Worm (Caenorhabditis elegans) whole organism, L2 larva: Measurements from ENCODE around the gene tba-8.
A peak's percentile ranks its signal among the peaks of the same experiment; 100 is the strongest.

Experiments
- C34F6.9 ChIP-seq: fragments of 150-350 bp; optimal IDR thresholded peaks from 2 replicates; lab custom pipeline; 2014; ENCODE audit warnings: missing biosample characterization, missing genetic modification characterization
- F13H6.1 ChIP-seq: sonication (generic microtip); optimal IDR thresholded peaks from 2 replicates; lab custom pipeline; 2016; ENCODE audit warnings: missing genetic modification characterization, missing compliant biosample characterization
- R02D3.7 ChIP-seq: fragments of 150-350 bp; optimal IDR thresholded peaks from 2 replicates; lab custom pipeline; 2014; ENCODE audit warnings: missing biosample characterization, missing genetic modification characterization
- Y55F3AM.14 ChIP-seq: fragments of 200-800 bp; sonication (Bioruptor generic); optimal IDR thresholded peaks from 2 replicates; lab custom pipeline; 2018; ENCODE audit warnings: mild to moderate bottlenecking, missing genetic modification characterization, missing compliant biosample characterization
- ZK546.5 ChIP-seq: sonication (generic microtip); optimal IDR thresholded peaks from 2 replicates; lab custom pipeline; 2017; ENCODE audit warnings: missing biosample characterization, missing genetic modification characterization
- alr-1 ChIP-seq: fragments of 150-350 bp; optimal IDR thresholded peaks from 2 replicates; lab custom pipeline; 2014; ENCODE audit warnings: missing biosample characterization, missing genetic modification characterization
- aly-2 ChIP-seq: fragments of 150-350 bp; optimal IDR thresholded peaks from 2 replicates; lab custom pipeline; 2014; ENCODE audit warnings: missing biosample characterization, missing genetic modification characterization
- ama-1 ChIP-seq: fragments of 150-350 bp; optimal IDR thresholded peaks from 2 replicates; lab custom pipeline; 2018; ENCODE audit warnings: inconsistent platforms
- blmp-1 ChIP-seq: sonication (generic microtip); optimal IDR thresholded peaks from 2 replicates; lab custom pipeline; 2017; ENCODE audit warnings: missing genetic modification characterization, mild to moderate bottlenecking, missing compliant biosample characterization, antibody characterized with exemption, moderate library complexity; ENCODE audit not compliant: insufficient read depth
- ceh-16 ChIP-seq: fragments of 150-350 bp; optimal IDR thresholded peaks from 2 replicates; lab custom pipeline; 2014; ENCODE audit warnings: missing biosample characterization, missing genetic modification characterization
- ceh-82 ChIP-seq: fragments of 150-350 bp; optimal IDR thresholded peaks from 2 replicates; lab custom pipeline; 2014; ENCODE audit warnings: missing biosample characterization, missing genetic modification characterization
- crh-2 ChIP-seq: sonication (generic microtip); optimal IDR thresholded peaks from 2 replicates; lab custom pipeline; 2017; ENCODE audit warnings: missing biosample characterization, missing genetic modification characterization
- dmd-4 ChIP-seq: sonication (generic microtip); optimal IDR thresholded peaks from 2 replicates; lab custom pipeline; 2017; ENCODE audit warnings: missing biosample characterization, missing genetic modification characterization
- egl-27 ChIP-seq: sonication (generic microtip); optimal IDR thresholded peaks from 3 replicates; lab custom pipeline; 2017; ENCODE audit warnings: missing biosample characterization, missing genetic modification reagents, missing genetic modification characterization
- elt-1 ChIP-seq: fragments of 150-350 bp; optimal IDR thresholded peaks from 2 replicates; lab custom pipeline; 2014; ENCODE audit warnings: missing biosample characterization, missing genetic modification characterization
- elt-3 ChIP-seq: sonication (generic microtip); optimal IDR thresholded peaks from 2 replicates; lab custom pipeline; 2017; ENCODE audit warnings: missing biosample characterization, missing genetic modification characterization
- fos-1 ChIP-seq: fragments of 150-350 bp; optimal IDR thresholded peaks from 2 replicates; lab custom pipeline; 2014; ENCODE audit warnings: missing biosample characterization, missing genetic modification characterization
- gmeb-1 ChIP-seq: fragments of 150-350 bp; optimal IDR thresholded peaks from 2 replicates; lab custom pipeline; 2014; ENCODE audit warnings: missing biosample characterization, missing genetic modification characterization
- lin-11 ChIP-seq: fragments of 150-350 bp; sonication (generic microtip); optimal IDR thresholded peaks from 2 replicates; lab custom pipeline; 2014; ENCODE audit warnings: missing biosample characterization, missing genetic modification characterization, inconsistent platforms, mixed read lengths
- lin-13 ChIP-seq: fragments of 150-350 bp; optimal IDR thresholded peaks from 2 replicates; lab custom pipeline; 2014; ENCODE audit warnings: missing biosample characterization, missing genetic modification reagents, missing genetic modification characterization
- lin-39 ChIP-seq: fragments of 150-350 bp; optimal IDR thresholded peaks from 2 replicates; lab custom pipeline; 2014; ENCODE audit warnings: missing biosample characterization, missing genetic modification reagents, missing genetic modification characterization
- lsy-2 ChIP-seq, 2 experiments: fragments of 150-350 bp in 1 of 2; sonication (generic microtip) in 1 of 2; optimal IDR thresholded peaks; 2 replicates each; lab custom pipeline; 2014 to 2017; ENCODE audit warnings: missing biosample characterization in 2 of 2, missing genetic modification characterization in 2 of 2
- mab-5 ChIP-seq: fragments of 150-350 bp; optimal IDR thresholded peaks from 2 replicates; lab custom pipeline; 2014; ENCODE audit warnings: missing biosample characterization, missing genetic modification characterization
- mbf-1 ChIP-seq: sonication (generic microtip); optimal IDR thresholded peaks from 2 replicates; lab custom pipeline; 2017; ENCODE audit warnings: missing biosample characterization, missing genetic modification characterization
- mdl-1 ChIP-seq, 2 experiments: fragments of 150-350 bp in 1 of 2; sonication (generic microtip) in 1 of 2; optimal IDR thresholded peaks; 2 replicates each; lab custom pipeline; 2017; ENCODE audit warnings: missing biosample characterization in 2 of 2, missing genetic modification characterization in 2 of 2
- nhr-10 ChIP-seq: sonication (generic microtip); optimal IDR thresholded peaks from 2 replicates; lab custom pipeline; 2017; ENCODE audit warnings: missing biosample characterization, missing genetic modification characterization
- nhr-11 ChIP-seq: fragments of 150-350 bp; optimal IDR thresholded peaks from 2 replicates; lab custom pipeline; 2014; ENCODE audit warnings: missing biosample characterization, missing genetic modification characterization
- nhr-12 ChIP-seq: fragments of 150-350 bp; optimal IDR thresholded peaks from 2 replicates; lab custom pipeline; 2014; ENCODE audit warnings: missing biosample characterization, missing genetic modification characterization
- nhr-129 ChIP-seq: fragments of 150-350 bp; optimal IDR thresholded peaks from 2 replicates; lab custom pipeline; 2014; ENCODE audit warnings: missing biosample characterization, missing genetic modification characterization
- nhr-21 ChIP-seq: fragments of 150-350 bp; optimal IDR thresholded peaks from 2 replicates; lab custom pipeline; 2014; ENCODE audit warnings: missing biosample characterization, missing genetic modification characterization
- nhr-23 ChIP-seq: fragments of 150-350 bp; optimal IDR thresholded peaks from 2 replicates; lab custom pipeline; 2014; ENCODE audit warnings: missing biosample characterization, missing genetic modification reagents, missing genetic modification characterization
- nhr-237 ChIP-seq: fragments of 150-350 bp; optimal IDR thresholded peaks from 2 replicates; lab custom pipeline; 2014; ENCODE audit warnings: missing biosample characterization, missing genetic modification characterization
- nhr-25 ChIP-seq: fragments of 150-350 bp; sonication (generic microtip); optimal IDR thresholded peaks from 3 replicates; lab custom pipeline; 2014; ENCODE audit warnings: missing biosample characterization, missing genetic modification characterization
- nhr-6 ChIP-seq: fragments of 150-350 bp; optimal IDR thresholded peaks from 2 replicates; lab custom pipeline; 2014; ENCODE audit warnings: missing biosample characterization, missing genetic modification characterization
- nhr-77 ChIP-seq: fragments of 150-350 bp; optimal IDR thresholded peaks from 2 replicates; lab custom pipeline; 2014; ENCODE audit warnings: missing biosample characterization, missing genetic modification characterization
- peb-1 ChIP-seq: fragments of 150-350 bp; optimal IDR thresholded peaks from 2 replicates; lab custom pipeline; 2014; ENCODE audit warnings: missing biosample characterization, missing genetic modification characterization
- sem-4 ChIP-seq: fragments of 150-350 bp; optimal IDR thresholded peaks from 2 replicates; lab custom pipeline; 2014; ENCODE audit warnings: missing biosample characterization, missing genetic modification reagents, missing genetic modification characterization
- skn-1 ChIP-seq: sonication (generic microtip); optimal IDR thresholded peaks from 2 replicates; lab custom pipeline; 2017; ENCODE audit warnings: missing biosample characterization, missing genetic modification characterization
- sma-3 ChIP-seq: sonication (generic microtip); optimal IDR thresholded peaks from 2 replicates; lab custom pipeline; 2016; ENCODE audit warnings: missing genetic modification reagents, missing genetic modification characterization, missing compliant biosample characterization
- sma-9 ChIP-seq, 2 experiments: fragments of 150-350 bp in 1 of 2; sonication (generic microtip) in 1 of 2; optimal IDR thresholded peaks; 2 replicates each; lab custom pipeline; 2014 to 2016; ENCODE audit warnings: missing genetic modification characterization in 2 of 2, mild to moderate bottlenecking in 1 of 2, missing biosample characterization in 1 of 2, missing compliant biosample characterization in 1 of 2, missing genetic modification reagents in 1 of 2, moderate library complexity in 1 of 2
- snpc-4 ChIP-seq: fragments of 150-350 bp; optimal IDR thresholded peaks from 2 replicates; lab custom pipeline; 2014; ENCODE audit warnings: missing biosample characterization, missing genetic modification characterization
- unc-39 ChIP-seq: fragments of 150-350 bp; optimal IDR thresholded peaks from 2 replicates; lab custom pipeline; 2014; ENCODE audit warnings: missing biosample characterization, missing genetic modification characterization
- unc-55 ChIP-seq: fragments of 150-350 bp; sonication (generic microtip); optimal IDR thresholded peaks from 3 replicates; lab custom pipeline; 2014; ENCODE audit warnings: missing biosample characterization, missing genetic modification reagents, missing genetic modification characterization
- unc-62 ChIP-seq: fragments of 150-350 bp; optimal IDR thresholded peaks from 2 replicates; lab custom pipeline; 2014; ENCODE audit warnings: missing biosample characterization, missing genetic modification reagents, missing genetic modification characterization
- zag-1 ChIP-seq: fragments of 150-350 bp; optimal IDR thresholded peaks from 2 replicates; lab custom pipeline; 2014; ENCODE audit warnings: missing biosample characterization, missing genetic modification characterization
- ztf-1 ChIP-seq: fragments of 200-800 bp; sonication (Bioruptor generic); conservative IDR thresholded peaks from 2 replicates; pipeline ENCODE4 v1.3.6; 2022; ENCODE audit warnings: missing genetic modification characterization, missing compliant biosample characterization
- ztf-11 ChIP-seq: sonication (generic microtip); optimal IDR thresholded peaks from 2 replicates; lab custom pipeline; 2017; ENCODE audit warnings: missing biosample characterization, missing genetic modification characterization
- ztf-4 ChIP-seq: fragments of 150-350 bp; optimal IDR thresholded peaks from 2 replicates; lab custom pipeline; 2014; ENCODE audit warnings: missing biosample characterization, missing genetic modification characterization

tba-8 gene

ce11 chrX:9441512-9441911 is 16.6 kb downstream of the tba-8 start, which contains the start of gene memb-1:
Gene memb-1 (minus strand): TSS chrX:9441571.
- no peak for TF ChIP-seq nhr-11 (tag; lab: Kevin White, UChicago)
- TF ChIP-seq mbf-1 (tag; lab: Kevin White, UChicago), result no peak
- no peak for TF ChIP-seq ztf-1 (GFP tag; lab: Robert Waterston, UW)
- peak; percentile 56 for TF ChIP-seq gmeb-1 (tag; lab: Kevin White, UChicago)
- no peak for TF ChIP-seq blmp-1
- TF ChIP-seq ZK546.5 (tag; lab: Kevin White, UChicago), result no peak
- peak; percentile 13 for TF ChIP-seq snpc-4 (tag; lab: Kevin White, UChicago)
- TF ChIP-seq C34F6.9 (tag; lab: Kevin White, UChicago), result peak; percentile 74
- no peak for TF ChIP-seq unc-39 (tag; lab: Kevin White, UChicago)
- TF ChIP-seq sma-3 (GFP tag; lab: Kevin White, UChicago), result peak; percentile 38
- TF ChIP-seq ceh-16, result no peak
- no peak for TF ChIP-seq Y55F3AM.14 (GFP tag; lab: Kevin White, UChicago)
- TF ChIP-seq unc-55 (GFP tag; lab: Kevin White, UChicago), result peak; percentile 81
- TF ChIP-seq skn-1 (tag; lab: Kevin White, UChicago), result no peak
- TF ChIP-seq dmd-4 (tag; lab: Kevin White, UChicago), result no peak
- peak; percentile 78 for TF ChIP-seq sma-9 (GFP tag; optimal IDR thresholded peaks at IDR 0.05; lab: Kevin White, UChicago)
- no peak for TF ChIP-seq sma-9 (tag; optimal IDR thresholded peaks at IDR 0.05; lab: Kevin White, UChicago)
- TF ChIP-seq lin-13 (GFP tag; lab: Kevin White, UChicago), result peak; percentile 62
- TF ChIP-seq nhr-6, result no peak
- no peak for TF ChIP-seq aly-2 (tag; lab: Kevin White, UChicago)
- peak; percentile 90 for TF ChIP-seq crh-2
- peak; percentile 28 for TF ChIP-seq egl-27 (tag; lab: Kevin White, UChicago)
- TF ChIP-seq peb-1, result no peak
- TF ChIP-seq lin-39 (tag; lab: Kevin White, UChicago), result no peak
- no peak for TF ChIP-seq mdl-1 (tag; optimal IDR thresholded peaks at IDR 0.05; lab: Kevin White, UChicago)
- TF ChIP-seq nhr-23 (tag; lab: Kevin White, UChicago), result no peak
- TF ChIP-seq nhr-25 (tag; lab: Kevin White, UChicago), result peak; percentile 63
- TF ChIP-seq mab-5 (tag; lab: Kevin White, UChicago), result peak; percentile 31
- no peak for TF ChIP-seq elt-3 (tag; lab: Kevin White, UChicago)
- TF ChIP-seq R02D3.7 (tag; lab: Kevin White, UChicago), result no peak
- no peak for TF ChIP-seq nhr-21 (tag; lab: Kevin White, UChicago)
- peak; percentile 10 for TF ChIP-seq lin-11 (tag; lab: Kevin White, UChicago)
- peak; percentile 81 for TF ChIP-seq nhr-129
- no peak for TF ChIP-seq ztf-4 (tag; lab: Kevin White, UChicago)
- TF ChIP-seq ceh-82 (tag; lab: Kevin White, UChicago), result no peak
- no peak for TF ChIP-seq nhr-77
- peak; percentile 28 for TF ChIP-seq F13H6.1 (tag; lab: Kevin White, UChicago)
- peak; percentile 93 for TF ChIP-seq fos-1 (tag; lab: Kevin White, UChicago)
- peak; percentile 26 for TF ChIP-seq zag-1
- no peak for TF ChIP-seq nhr-237 (tag; lab: Kevin White, UChicago)
- no peak for TF ChIP-seq nhr-10 (tag; lab: Kevin White, UChicago)
- TF ChIP-seq ama-1 (lab: Kevin White, UChicago), result no peak
- TF ChIP-seq lsy-2 (tag; optimal IDR thresholded peaks at IDR 0.05; lab: Kevin White, UChicago), result peak in 1 of 2 experiments; percentile 72
- no peak for TF ChIP-seq alr-1
- no peak for TF ChIP-seq ztf-11 (tag; lab: Kevin White, UChicago)
- no peak for TF ChIP-seq elt-1
- TF ChIP-seq nhr-12 (tag; lab: Kevin White, UChicago), result no peak
- TF ChIP-seq sem-4 (tag; lab: Kevin White, UChicago), result peak; percentile 54
- no peak for TF ChIP-seq unc-62 (GFP tag; lab: Kevin White, UChicago)
